Worm (Caenorhabditis elegans): ENCODE measurements around the gene T19H5.7.

The T19H5.7 gene

DNA sequence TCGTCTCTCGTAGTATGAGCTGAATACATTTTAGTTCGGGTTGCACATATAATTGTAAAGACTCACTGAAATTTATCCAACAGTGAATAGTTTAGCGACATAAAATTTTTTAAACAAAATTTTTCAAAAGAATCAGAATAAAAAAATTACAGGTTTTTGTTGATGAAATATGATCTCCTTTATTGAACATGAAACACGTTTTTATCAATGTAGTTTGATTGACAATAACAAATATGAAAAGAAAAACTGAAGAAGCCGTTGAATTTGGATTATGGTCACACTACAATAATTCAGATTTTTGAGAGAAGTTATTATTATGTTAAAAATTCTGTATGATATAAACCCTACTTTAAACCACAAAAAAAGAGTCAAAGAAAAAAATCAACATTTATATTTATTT lies 39.8 kb downstream of the T19H5.7 start, which contains the start of gene chil-17 (continued):
- TF ChIP-seq hlh-12 (tag; optimal IDR thresholded peaks at IDR 0.05) (no peak), lsy-27 (tag; optimal IDR thresholded peaks at IDR 0.05; ENCODE audit: borderline replicate concordance, insufficient read depth) (no peak)

DNA sequence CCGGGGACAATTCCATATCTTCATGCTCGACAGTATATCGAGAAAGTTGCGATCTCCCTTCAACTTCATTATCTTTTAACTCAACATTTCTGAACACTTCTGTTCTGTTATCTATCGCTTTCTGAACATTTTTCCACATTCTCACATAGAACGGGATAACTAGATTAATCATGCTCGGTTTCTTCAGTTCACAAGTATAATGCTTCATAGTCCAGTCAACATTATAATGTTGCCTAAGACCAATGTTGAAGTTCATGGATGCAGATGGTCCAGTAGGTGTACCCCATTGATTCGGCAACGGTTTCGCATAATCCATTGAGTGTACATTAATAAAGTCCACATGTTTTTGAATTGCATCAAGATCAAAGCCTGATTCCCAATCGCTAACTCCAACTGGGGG lies 41.1 kb downstream of the T19H5.7 start:
- no peak for TF ChIP-seq tbp1 (GFP tag; optimal IDR thresholded peaks at IDR 0.05)
- TF ChIP-seq F23B12.7 (tag; optimal IDR thresholded peaks at IDR 0.05; ENCODE audit: insufficient read depth), result no peak
- TF ChIP-seq chd-7 (tag; optimal IDR thresholded peaks at IDR 0.05), result no peak
- TF ChIP-seq ccch-3 (GFP tag; optimal IDR thresholded peaks at IDR 0.05), result no peak
- no peak for TF ChIP-seq F52B5.7 (tag; optimal IDR thresholded peaks at IDR 0.05)
- TF ChIP-seq nfya-1 (tag; optimal IDR thresholded peaks at IDR 0.05; ENCODE audit: borderline replicate concordance, insufficient read depth), result no peak
- no peak for TF ChIP-seq lin-26 (GFP tag; IDR thresholded peaks at IDR 0.05)
- no peak for TF ChIP-seq F33H1.4 (GFP tag; IDR thresholded peaks at IDR 0.05)
- no peak for TF ChIP-seq lir-1 (GFP tag; conservative IDR thresholded peaks at IDR 0.05)
- no peak for TF ChIP-seq ztf-3 (GFP tag; optimal IDR thresholded peaks at IDR 0.05)
- TF ChIP-seq bed-2 (GFP tag; IDR thresholded peaks at IDR 0.05), result no peak
- no peak for TF ChIP-seq snpc-3.4 (tag; optimal IDR thresholded peaks at IDR 0.05)
- no peak for TF ChIP-seq F22D6.2 (tag; optimal IDR thresholded peaks at IDR 0.05)
- no peak for TF ChIP-seq nhr-80 (tag; optimal IDR thresholded peaks at IDR 0.05)
- TF ChIP-seq mxl-1 (tag; optimal IDR thresholded peaks at IDR 0.05), result no peak
- no peak for TF ChIP-seq die-1 (tag; optimal IDR thresholded peaks at IDR 0.05)
- no peak for TF ChIP-seq somi-1 (GFP tag; optimal IDR thresholded peaks at IDR 0.05)

DNA sequence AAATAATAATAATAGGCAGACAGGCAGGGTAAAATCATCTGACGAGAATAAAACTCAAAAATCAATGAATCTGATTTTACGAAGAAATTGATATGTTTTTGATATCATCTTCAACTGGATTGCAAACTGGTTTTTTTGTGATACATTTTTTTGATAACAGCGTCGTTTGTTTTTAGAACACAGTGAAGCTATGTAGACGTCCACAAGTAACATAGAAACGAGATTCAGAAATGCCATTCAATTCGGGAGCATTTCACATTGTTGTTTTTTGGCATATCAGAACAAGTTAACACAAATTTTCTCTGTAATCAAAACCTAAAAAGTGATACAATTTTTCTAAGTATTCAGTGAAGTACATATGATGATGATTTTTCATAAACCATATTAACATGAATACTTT lies 41.7 kb downstream of the T19H5.7 start, which contains the start of gene chil-13:
Gene chil-13, minus strand, starts transcription at position 101 of the 400 bp plus-strand sequence.
- TF ChIP-seq F57A8.1 (GFP tag; optimal IDR thresholded peaks at IDR 0.05) (no peak), sea-2 (GFP tag; IDR thresholded peaks at IDR 0.05) (no peak), C17E4.6 (GFP tag; IDR thresholded peaks at IDR 0.05) (no peak), attf-6 (GFP tag; IDR thresholded peaks at IDR 0.05) (no peak), hrde-1 (tag; optimal IDR thresholded peaks at IDR 0.05; ENCODE audit: borderline replicate concordance) (no peak), K12H6.12 (tag; optimal IDR thresholded peaks at IDR 0.05) (no peak), F49E8.2 (tag; optimal IDR thresholded peaks at IDR 0.05; ENCODE audit: insufficient read depth) (no peak), xnd-1 (tag; optimal IDR thresholded peaks at IDR 0.05) (no peak), tbp1 (GFP tag; optimal IDR thresholded peaks at IDR 0.05) (no peak), snpc-4 (GFP tag; optimal IDR thresholded peaks at IDR 0.05) (no peak), snpc-4 (tag; optimal IDR thresholded peaks at IDR 0.05) (no peak)

DNA sequence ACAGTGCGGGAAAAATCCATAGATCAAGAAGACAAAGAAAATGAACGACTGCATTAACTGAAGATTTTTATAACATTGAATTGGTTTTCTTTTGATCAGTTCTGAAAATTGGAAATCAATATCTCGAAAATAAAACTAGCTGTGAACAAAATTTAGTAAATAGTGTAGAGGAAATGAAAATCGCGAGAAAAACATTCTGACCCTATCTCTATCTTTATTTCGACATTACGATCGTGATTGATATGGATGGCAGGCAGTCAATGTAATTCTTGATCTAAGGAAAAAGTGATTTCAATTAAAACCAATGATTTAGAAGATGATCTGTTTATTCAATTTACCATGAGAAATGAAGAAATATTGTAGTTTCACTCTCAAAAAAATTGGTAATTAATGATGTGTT lies 43.9 kb downstream of the T19H5.7 start, which contains the start of gene kin-16:
Gene kin-16, minus strand, starts transcription at position 101 of the 400 bp plus-strand sequence.
- TF ChIP-seq F57A8.1 (GFP tag; optimal IDR thresholded peaks at IDR 0.05) (no peak), lsl-1 (GFP tag; optimal IDR thresholded peaks at IDR 0.05) (no peak), mel-28 (tag; optimal IDR thresholded peaks at IDR 0.05; ENCODE audit: borderline replicate concordance) (no peak), K12H6.12 (tag; optimal IDR thresholded peaks at IDR 0.05) (no peak), pha-4 (tag; optimal IDR thresholded peaks at IDR 0.05) (no peak), bed-1 (GFP tag; IDR thresholded peaks at IDR 0.05) (no peak), let-607 (tag; optimal IDR thresholded peaks at IDR 0.05) (no peak), lin-54 (GFP tag; optimal IDR thresholded peaks at IDR 0.05) (no peak)
